Worm (Caenorhabditis elegans) whole organism, L2 larva: ENCODE measurements around the gene R13H4.7.

Experiments
- ama-1 ChIP-seq: fragments of 150-350 bp; optimal IDR thresholded peaks from 2 replicates; lab custom pipeline; 2018; ENCODE audit warnings: inconsistent platforms
- nhr-11 ChIP-seq: fragments of 150-350 bp; optimal IDR thresholded peaks from 2 replicates; lab custom pipeline; 2014; ENCODE audit warnings: missing biosample characterization, missing genetic modification characterization
- nhr-21 ChIP-seq: fragments of 150-350 bp; optimal IDR thresholded peaks from 2 replicates; lab custom pipeline; 2014; ENCODE audit warnings: missing biosample characterization, missing genetic modification characterization
- nhr-237 ChIP-seq: fragments of 150-350 bp; optimal IDR thresholded peaks from 2 replicates; lab custom pipeline; 2014; ENCODE audit warnings: missing biosample characterization, missing genetic modification characterization
- peb-1 ChIP-seq: fragments of 150-350 bp; optimal IDR thresholded peaks from 2 replicates; lab custom pipeline; 2014; ENCODE audit warnings: missing biosample characterization, missing genetic modification characterization
- unc-39 ChIP-seq: fragments of 150-350 bp; optimal IDR thresholded peaks from 2 replicates; lab custom pipeline; 2014; ENCODE audit warnings: missing biosample characterization, missing genetic modification characterization
- unc-62 ChIP-seq: fragments of 150-350 bp; optimal IDR thresholded peaks from 2 replicates; lab custom pipeline; 2014; ENCODE audit warnings: missing biosample characterization, missing genetic modification reagents, missing genetic modification characterization
- ztf-4 ChIP-seq: fragments of 150-350 bp; optimal IDR thresholded peaks from 2 replicates; lab custom pipeline; 2014; ENCODE audit warnings: missing biosample characterization, missing genetic modification characterization

DNA sequence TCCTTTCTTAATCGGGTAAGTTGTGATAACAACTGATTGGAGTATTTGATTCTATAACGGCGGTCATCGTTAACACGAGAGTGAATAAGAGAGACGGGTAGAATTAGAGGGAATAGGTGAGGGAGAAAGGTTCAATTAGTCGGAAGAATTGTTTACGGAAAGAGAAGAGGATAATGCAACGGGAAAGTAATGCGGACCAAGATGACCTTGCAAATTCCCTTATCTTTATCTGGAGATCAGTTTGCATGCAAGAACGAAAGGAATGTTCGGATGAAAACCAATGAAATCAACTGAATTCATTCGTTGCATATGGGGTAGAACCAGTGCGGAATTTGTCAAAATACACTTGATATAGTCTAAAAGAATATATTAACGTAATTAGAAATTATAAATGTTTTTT lies 34.1 kb upstream of the R13H4.7 start:
- TF ChIP-seq nhr-11 (tag; lab: Kevin White, UChicago) (no peak), ztf-4 (tag; lab: Kevin White, UChicago) (no peak), peb-1 (tag; lab: Kevin White, UChicago) (no peak), unc-39 (tag; lab: Kevin White, UChicago) (no peak), ama-1 (lab: Kevin White, UChicago) (no peak), unc-62 (GFP tag; lab: Kevin White, UChicago) (no peak), nhr-237 (no peak), nhr-21 (no peak)
